Worm (Caenorhabditis elegans): ENCODE measurements around the gene lat-1.

lat-1 gene

ce11 chrII:8932392-8932791 is 35.8 kb downstream of the lat-1 start:
- TF ChIP-seq aha-1 (tag) (peak; percentile 88), set-16 (GFP tag; IDR thresholded peaks at IDR 0.05) (peak; percentile 48), ctbp-1 (GFP tag; IDR thresholded peaks at IDR 0.05) (no peak)

DNA sequence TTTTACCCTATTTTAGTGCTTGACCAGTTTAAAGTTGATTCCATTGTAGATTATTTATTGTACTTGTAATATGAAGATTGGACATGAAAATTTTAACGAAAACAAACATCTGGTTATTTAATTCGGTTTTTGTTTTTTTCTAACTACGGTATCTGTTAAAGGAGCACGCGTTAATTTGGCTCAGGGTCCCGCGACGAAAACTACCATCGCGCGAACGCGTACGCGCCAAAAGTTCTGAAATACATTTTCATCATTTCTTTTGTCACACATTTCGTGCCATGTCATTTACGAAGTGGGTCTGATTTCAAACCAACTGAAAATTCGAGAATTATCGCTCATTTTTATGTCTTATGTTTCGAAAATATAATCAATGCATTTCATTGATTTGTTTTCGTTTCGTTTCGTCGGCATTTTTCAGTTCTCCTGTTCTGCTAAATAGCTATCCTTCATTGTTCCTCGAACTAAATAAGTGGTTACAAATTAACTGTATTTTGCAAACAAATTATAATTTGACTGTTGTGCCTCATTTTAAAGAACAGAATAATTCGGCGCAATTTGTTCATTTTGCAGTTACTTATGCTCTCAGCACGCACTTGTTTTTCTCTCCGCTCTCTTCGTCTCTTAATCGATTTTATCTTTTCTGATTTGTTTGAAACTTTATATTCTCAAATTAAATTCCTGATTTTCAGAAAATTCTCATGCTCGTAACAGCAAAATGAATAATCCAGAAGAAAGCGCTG is 37.2 kb downstream of the lat-1 start, which contains the start of gene T21B10.3:
TSS of gene T21B10.3 (plus strand) at position 690 of the 740 bp plus-strand sequence.
- peak; percentile 38 for TF ChIP-seq hmg-1.1 (GFP tag; IDR thresholded peaks at IDR 0.05)
- no peak for TF ChIP-seq tag-97 (GFP tag; IDR thresholded peaks at IDR 0.05)
- TF ChIP-seq Y75B8A.6 (GFP tag; IDR thresholded peaks at IDR 0.05), result no peak
- peak in 1 of 2 experiments; percentile 47 for TF ChIP-seq hif-1 (tag; optimal IDR thresholded peaks at IDR 0.05)
- no peak for TF ChIP-seq zip-2 (tag; optimal IDR thresholded peaks at IDR 0.05)
- TF ChIP-seq ztf-11 (tag; optimal IDR thresholded peaks at IDR 0.05), result no peak
- peak; percentile 50; the same call in 1 of the 2 replicates for TF ChIP-seq ceh-44 (GFP tag; IDR thresholded peaks at IDR 0.05)
- TF ChIP-seq snpc-1.2 (GFP tag; IDR thresholded peaks at IDR 0.05), result peak; percentile 86
- TF ChIP-seq arid-1 (GFP tag; conservative IDR thresholded peaks at IDR 0.05), result peak; percentile 45; the same call in 1 of the 2 replicates
- no peak for TF ChIP-seq nhr-25 (tag; optimal IDR thresholded peaks at IDR 0.05; ENCODE audit: borderline replicate concordance, insufficient read depth)
- no peak for TF ChIP-seq ceh-32 (tag; optimal IDR thresholded peaks at IDR 0.05; ENCODE audit: poor library complexity)
- TF ChIP-seq mxl-3 (GFP tag; optimal IDR thresholded peaks at IDR 0.05), result no peak
- TF ChIP-seq skn-1 (tag; optimal IDR thresholded peaks at IDR 0.05), result no peak
- peak; percentile 54 for TF ChIP-seq mes-2 (tag; optimal IDR thresholded peaks at IDR 0.05; ENCODE audit: poor library complexity, severe bottlenecking)
- no peak for TF ChIP-seq daf-12 (tag; optimal IDR thresholded peaks at IDR 0.05)
- no peak for TF ChIP-seq nhr-237 (tag; optimal IDR thresholded peaks at IDR 0.05)
- TF ChIP-seq duxl-1 (tag; optimal IDR thresholded peaks at IDR 0.05; ENCODE audit: poor library complexity), result no peak
- TF ChIP-seq ceh-62 (tag; optimal IDR thresholded peaks at IDR 0.05), result no peak
- TF ChIP-seq nhr-48 (tag; optimal IDR thresholded peaks at IDR 0.05), result no peak
- peak; percentile 65; the same call in 1 of the 2 replicates for TF ChIP-seq mdt-29 (GFP tag; IDR thresholded peaks at IDR 0.05)
- peak; percentile 89 for TF ChIP-seq aha-1 (tag)
- TF ChIP-seq egl-27 (tag; optimal IDR thresholded peaks at IDR 0.05), result no peak
- 0 out of 2 replicates have a peak, but pooled peaks have one; percentile 30 for TF ChIP-seq lim-7 (GFP tag; IDR thresholded peaks at IDR 0.05)
- TF ChIP-seq nhr-42 (GFP tag; IDR thresholded peaks at IDR 0.05), result no peak
- TF ChIP-seq nhr-111 (GFP tag; optimal IDR thresholded peaks at IDR 0.05), result no peak
- TF ChIP-seq dmd-6 (GFP tag; IDR thresholded peaks at IDR 0.05), result peak; percentile 40
- no peak for TF ChIP-seq nhr-77 (tag; optimal IDR thresholded peaks at IDR 0.05)
- TF ChIP-seq egl-43 (GFP tag; IDR thresholded peaks at IDR 0.05), result no peak
- no peak for TF ChIP-seq mxl-2 (GFP tag; conservative IDR thresholded peaks at IDR 0.05)
- TF ChIP-seq F10B5.3 (tag; optimal IDR thresholded peaks at IDR 0.05), result no peak
- no peak for TF ChIP-seq nhr-10 (tag; optimal IDR thresholded peaks at IDR 0.05)
- no peak for TF ChIP-seq mdl-1 (tag; optimal IDR thresholded peaks at IDR 0.05)
- no peak for TF ChIP-seq ztf-7 (tag; optimal IDR thresholded peaks at IDR 0.05)
- no peak for TF ChIP-seq fkh-10 (GFP tag; optimal IDR thresholded peaks at IDR 0.05)
- peak in 1 of 2 experiments; percentile 62 for TF ChIP-seq daf-16 (GFP tag; optimal IDR thresholded peaks at IDR 0.05)
- peak; percentile 2 for TF ChIP-seq daf-16 (tag; optimal IDR thresholded peaks at IDR 0.05)
- peak; percentile 28; the same call in 1 of the 2 replicates for TF ChIP-seq lin-1 (GFP tag; IDR thresholded peaks at IDR 0.05)
- no peak for TF ChIP-seq zip-11 (GFP tag; IDR thresholded peaks at IDR 0.05)
- no peak for TF ChIP-seq dpl-1 (GFP tag; optimal IDR thresholded peaks at IDR 0.05)
- TF ChIP-seq gei-8 (GFP tag; optimal IDR thresholded peaks at IDR 0.05), result no peak
- TF ChIP-seq zfp-2 (tag; optimal IDR thresholded peaks at IDR 0.05), result no peak
- TF ChIP-seq F26F4.8 (GFP tag; conservative IDR thresholded peaks at IDR 0.05), result no peak
- TF ChIP-seq zfp-3 (GFP tag; conservative IDR thresholded peaks at IDR 0.05), result peak; percentile 91
- peak; percentile 58; the same call in 1 of the 2 replicates for TF ChIP-seq dmd-8 (GFP tag; IDR thresholded peaks at IDR 0.05)
- TF ChIP-seq F49E8.2 (tag; optimal IDR thresholded peaks at IDR 0.05; ENCODE audit: borderline replicate concordance), result peak; percentile 89
- TF ChIP-seq T20F7.1 (GFP tag; optimal IDR thresholded peaks at IDR 0.05), result peak; percentile 22
